Worm (Caenorhabditis elegans): ENCODE results near the gene C04B4.5.

Gene C04B4.5

ce11 chrX:12252189-12252588 lies 36.0 kb downstream of the C04B4.5 start:
- TF ChIP-seq hmbx-1 (tag; optimal IDR thresholded peaks at IDR 0.05) (no peak), pes-1 (GFP tag; IDR thresholded peaks at IDR 0.05) (no peak), ama-1 (optimal IDR thresholded peaks at IDR 0.05) (no peak), aly-1 (tag; optimal IDR thresholded peaks at IDR 0.05) (no peak), ceh-36 (tag; optimal IDR thresholded peaks at IDR 0.05) (no peak), hnd-1 (tag; optimal IDR thresholded peaks at IDR 0.05) (no peak)

ce11 chrX:12248140-12248539 lies 40.0 kb downstream of the C04B4.5 start:
- TF ChIP-seq F13C5.2 (tag; optimal IDR thresholded peaks at IDR 0.05) = no peak
- no peak for TF ChIP-seq scrt-1 (GFP tag; IDR thresholded peaks at IDR 0.05)
- no peak for TF ChIP-seq ets-7 (tag; optimal IDR thresholded peaks at IDR 0.05)
- no peak for TF ChIP-seq pes-1 (GFP tag; IDR thresholded peaks at IDR 0.05)
- TF ChIP-seq flt-1 (GFP tag; IDR thresholded peaks at IDR 0.05) = no peak
- no peak for TF ChIP-seq tra-4 (tag; optimal IDR thresholded peaks at IDR 0.05)
- TF ChIP-seq tbx-37 (GFP tag; conservative IDR thresholded peaks at IDR 0.05) = no peak
- no peak for TF ChIP-seq ceh-13 (GFP tag; optimal IDR thresholded peaks at IDR 0.05)
- TF ChIP-seq hmg-4 (GFP tag; optimal IDR thresholded peaks at IDR 0.05) = no peak
- no peak for TF ChIP-seq hnd-1 (tag; optimal IDR thresholded peaks at IDR 0.05)
- no peak for TF ChIP-seq aly-1 (tag; optimal IDR thresholded peaks at IDR 0.05)
- TF ChIP-seq hmbx-1 (tag; optimal IDR thresholded peaks at IDR 0.05) = no peak
- TF ChIP-seq tbx-11 (GFP tag; IDR thresholded peaks at IDR 0.05) = no peak

ce11 chrX:12242902-12243301 lies 45.3 kb downstream of the C04B4.5 start:
- TF ChIP-seq ama-1 (optimal IDR thresholded peaks at IDR 0.05) (no peak), tra-4 (tag; optimal IDR thresholded peaks at IDR 0.05) (no peak), pes-1 (GFP tag; IDR thresholded peaks at IDR 0.05) (no peak), hmg-4 (GFP tag; optimal IDR thresholded peaks at IDR 0.05) (no peak), B0310.2 (tag; optimal IDR thresholded peaks at IDR 0.05) (no peak), F13C5.2 (tag; optimal IDR thresholded peaks at IDR 0.05) (no peak), tbx-11 (GFP tag; IDR thresholded peaks at IDR 0.05) (no peak)

DNA sequence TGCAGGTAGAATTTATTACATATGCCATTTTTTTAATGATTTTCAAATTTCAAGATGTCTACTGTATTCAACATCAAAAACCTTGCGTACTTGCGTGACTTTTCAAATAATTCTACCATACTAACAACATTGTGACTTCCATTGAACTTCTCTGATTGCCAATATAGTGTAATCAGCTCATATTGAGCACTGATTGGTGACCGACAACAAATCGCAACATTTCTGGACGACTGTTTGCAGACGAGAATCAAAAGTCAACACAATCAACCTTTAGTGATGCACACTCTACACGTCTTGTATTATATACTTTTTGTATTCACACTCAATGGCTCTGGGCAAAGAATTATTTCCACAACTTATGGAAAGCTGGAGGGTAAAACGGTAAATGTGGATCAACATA lies 46.7 kb downstream of the C04B4.5 start, which contains the start of gene cest-3:
Gene cest-3 (plus strand): TSS at position 190 of the 400 bp plus-strand sequence.
- TF ChIP-seq F13C5.2 (tag; optimal IDR thresholded peaks at IDR 0.05) = no peak
- no peak for TF ChIP-seq ama-1 (optimal IDR thresholded peaks at IDR 0.05)
- TF ChIP-seq scrt-1 (GFP tag; IDR thresholded peaks at IDR 0.05) = no peak
- no peak for TF ChIP-seq B0310.2 (tag; optimal IDR thresholded peaks at IDR 0.05)
- TF ChIP-seq aly-1 (tag; optimal IDR thresholded peaks at IDR 0.05) = no peak
- TF ChIP-seq ceh-13 (GFP tag; optimal IDR thresholded peaks at IDR 0.05) = no peak
- TF ChIP-seq ets-7 (tag; optimal IDR thresholded peaks at IDR 0.05) = no peak
- no peak for TF ChIP-seq hmg-4 (GFP tag; optimal IDR thresholded peaks at IDR 0.05)
- no peak for TF ChIP-seq tbx-37 (GFP tag; conservative IDR thresholded peaks at IDR 0.05)
- no peak for TF ChIP-seq sea-1 (GFP tag; conservative IDR thresholded peaks at IDR 0.05)

Measured in whole organism, early embryonic.